Fruit fly (Drosophila melanogaster) Kc167 (cell line): ENCODE data around the gene CG34163.

Experiments used
- h ChIP-seq: fragments of >200 bp; optimal IDR thresholded peaks from 3 replicates; lab custom pipeline; 2018; ENCODE audit warnings: missing external identifiers
- psq ChIP-seq: fragments of >200 bp; optimal IDR thresholded peaks from 2 replicates; lab custom pipeline; 2017; ENCODE audit warnings: missing external identifiers
- ttk ChIP-seq: sonication (Bioruptor generic); optimal IDR thresholded peaks from 2 replicates; lab custom pipeline; 2017; ENCODE audit warnings: missing external identifiers

DNA sequence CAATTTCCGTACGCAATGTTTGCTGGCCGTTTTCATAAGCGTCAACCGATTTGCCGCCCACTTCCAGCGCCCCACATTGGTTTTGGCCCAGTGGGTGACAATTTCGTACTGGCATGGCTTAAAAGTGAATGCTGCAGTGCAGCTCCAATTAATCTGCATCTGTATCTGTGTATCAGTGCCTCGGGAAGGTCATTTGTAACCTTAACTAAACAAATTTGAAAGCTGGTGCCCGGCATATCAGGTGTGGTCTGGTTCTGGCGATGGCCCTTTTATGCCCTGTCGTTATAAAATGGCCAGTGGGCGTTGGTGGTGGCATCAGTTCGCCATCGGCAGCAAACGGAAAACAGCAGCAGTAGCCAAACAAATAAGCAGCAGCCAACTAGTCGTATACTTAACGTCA, 44.2 kb upstream of the CG34163 start, which contains the start of gene Crys:
- TF ChIP-seq psq, result no peak
- TF ChIP-seq h (lab: Kevin White, UChicago), result no peak
- TF ChIP-seq ttk, result no peak
